Worm (Caenorhabditis elegans) whole organism, late embryonic: ENCODE measurements around the gene dhs-28.

Experiments used
- C08G9.2 ChIP-seq: sonication (generic microtip); optimal IDR thresholded peaks from 2 replicates; lab custom pipeline; 2016; ENCODE audit warnings: mild to moderate bottlenecking, missing genetic modification characterization, moderate library complexity, missing compliant biosample characterization
- F13H6.1 ChIP-seq: sonication (generic microtip); optimal IDR thresholded peaks from 2 replicates; lab custom pipeline; 2016; ENCODE audit warnings: missing genetic modification characterization, missing compliant biosample characterization
- K02D7.2 ChIP-seq: sonication (generic microtip); optimal IDR thresholded peaks from 2 replicates; lab custom pipeline; 2017; ENCODE audit warnings: mild to moderate bottlenecking, missing genetic modification characterization, missing compliant biosample characterization
- T23F11.4 ChIP-seq: fragments of 200-800 bp; sonication (Bioruptor generic); optimal IDR thresholded peaks from 2 replicates; lab custom pipeline; 2018; ENCODE audit warnings: mild to moderate bottlenecking, missing genetic modification characterization, missing compliant biosample characterization
- Y22D7AL.16 ChIP-seq: sonication (generic microtip); optimal IDR thresholded peaks from 2 replicates; lab custom pipeline; 2016; ENCODE audit warnings: missing genetic modification characterization, missing compliant biosample characterization
- ceh-14 ChIP-seq: sonication (generic microtip); optimal IDR thresholded peaks from 2 replicates; lab custom pipeline; 2016; ENCODE audit warnings: missing genotype, missing genetic modification characterization, missing compliant biosample characterization
- ceh-19 ChIP-seq: fragments of 200-800 bp; sonication (Bioruptor generic); optimal IDR thresholded peaks from 2 replicates; lab custom pipeline; 2018; ENCODE audit warnings: mild to moderate bottlenecking, missing genetic modification characterization, missing compliant biosample characterization
- ceh-2 ChIP-seq: sonication (generic microtip); optimal IDR thresholded peaks from 2 replicates; lab custom pipeline; 2016; ENCODE audit warnings: missing genotype, missing genetic modification characterization, missing compliant biosample characterization
- ceh-22 ChIP-seq: sonication (generic microtip); optimal IDR thresholded peaks from 2 replicates; lab custom pipeline; 2017; ENCODE audit warnings: missing biosample characterization, missing genetic modification characterization
- ceh-30 ChIP-seq: fragments of 150-350 bp; optimal IDR thresholded peaks from 2 replicates; lab custom pipeline; 2014; ENCODE audit warnings: missing biosample characterization, missing genetic modification characterization
- ceh-31 ChIP-seq: sonication (generic microtip); optimal IDR thresholded peaks from 2 replicates; lab custom pipeline; 2016; ENCODE audit warnings: missing genetic modification characterization, missing compliant biosample characterization
- ceh-45 ChIP-seq: fragments of 200-800 bp; sonication (Bioruptor generic); IDR thresholded peaks from 2 replicates; pipeline ENCODE4 v1.3.6; 2022; ENCODE audit warnings: missing genetic modification reagents, missing genetic modification characterization, missing compliant biosample characterization
- ceh-48 ChIP-seq: sonication (generic microtip); optimal IDR thresholded peaks from 2 replicates; lab custom pipeline; 2016; ENCODE audit warnings: missing genetic modification characterization, inconsistent platforms, missing compliant biosample characterization
- dmd-4 ChIP-seq: sonication (generic microtip); optimal IDR thresholded peaks from 2 replicates; lab custom pipeline; 2016; ENCODE audit warnings: borderline replicate concordance, missing genetic modification characterization, missing compliant biosample characterization
- elt-2 ChIP-seq: sonication (generic microtip); optimal IDR thresholded peaks from 2 replicates; lab custom pipeline; 2016; ENCODE audit warnings: missing genetic modification reagents, missing genetic modification characterization, missing compliant biosample characterization
- elt-4 ChIP-seq: sonication (generic microtip); optimal IDR thresholded peaks from 2 replicates; lab custom pipeline; 2016; ENCODE audit warnings: missing genetic modification characterization, missing compliant biosample characterization
- ets-4 ChIP-seq: sonication (generic microtip); optimal IDR thresholded peaks from 2 replicates; lab custom pipeline; 2016; ENCODE audit warnings: missing genetic modification characterization, missing compliant biosample characterization
- eyg-1 ChIP-seq: sonication (generic microtip); optimal IDR thresholded peaks from 2 replicates; lab custom pipeline; 2016; ENCODE audit warnings: missing genotype, missing genetic modification characterization, missing compliant biosample characterization
- gmeb-2 ChIP-seq: sonication (generic microtip); optimal IDR thresholded peaks from 2 replicates; lab custom pipeline; 2016; ENCODE audit warnings: missing genetic modification characterization, inconsistent platforms, missing compliant biosample characterization
- hlh-13 ChIP-seq: fragments of 200-800 bp; sonication (Bioruptor generic); optimal IDR thresholded peaks from 2 replicates; lab custom pipeline; 2018; ENCODE audit warnings: mild to moderate bottlenecking, missing genetic modification characterization, missing compliant biosample characterization
- hlh-15 ChIP-seq: sonication (generic microtip); optimal IDR thresholded peaks from 2 replicates; lab custom pipeline; 2016; ENCODE audit warnings: missing genetic modification characterization, missing compliant biosample characterization
- hlh-30 ChIP-seq: sonication (generic microtip); optimal IDR thresholded peaks from 2 replicates; lab custom pipeline; 2017; ENCODE audit warnings: antibody characterized with exemption, missing genetic modification characterization, missing compliant biosample characterization; ENCODE audit not compliant: insufficient read depth
- hlh-6 ChIP-seq: sonication (generic microtip); optimal IDR thresholded peaks from 2 replicates; lab custom pipeline; 2016; ENCODE audit warnings: missing genotype, missing genetic modification characterization, missing compliant biosample characterization
- lin-11 ChIP-seq: fragments of 200-800 bp; sonication (Bioruptor generic); optimal IDR thresholded peaks from 2 replicates; lab custom pipeline; 2018; ENCODE audit warnings: mild to moderate bottlenecking, missing genetic modification characterization, missing compliant biosample characterization
- nfya-1 ChIP-seq: sonication (generic microtip); optimal IDR thresholded peaks from 2 replicates; lab custom pipeline; 2017; ENCODE audit warnings: missing genetic modification characterization, mild to moderate bottlenecking, missing compliant biosample characterization, antibody characterized with exemption, moderate library complexity
- nhr-11 ChIP-seq: fragments of 150-350 bp; optimal IDR thresholded peaks from 2 replicates; lab custom pipeline; 2014; ENCODE audit warnings: missing biosample characterization, missing genetic modification characterization
- nhr-232 ChIP-seq: sonication (generic microtip); optimal IDR thresholded peaks from 2 replicates; lab custom pipeline; 2016; ENCODE audit warnings: missing genetic modification characterization, missing compliant biosample characterization
- pag-3 ChIP-seq: sonication (generic microtip); optimal IDR thresholded peaks from 2 replicates; lab custom pipeline; 2016; ENCODE audit warnings: missing compliant biosample characterization, missing genetic modification characterization, borderline replicate concordance
- pat-9 ChIP-seq: fragments of 200-800 bp; sonication (Bioruptor generic); optimal IDR thresholded peaks from 2 replicates; lab custom pipeline; 2018; ENCODE audit warnings: mild to moderate bottlenecking, missing genetic modification characterization, moderate library complexity, missing compliant biosample characterization
- pax-1 ChIP-seq: fragments of 150-350 bp; optimal IDR thresholded peaks from 2 replicates; lab custom pipeline; 2014; ENCODE audit warnings: missing biosample characterization, missing genetic modification characterization
- pha-2 ChIP-seq: sonication (generic microtip); optimal IDR thresholded peaks from 2 replicates; lab custom pipeline; 2017; ENCODE audit warnings: mild to moderate bottlenecking, missing genetic modification characterization, missing compliant biosample characterization
- pha-4 ChIP-seq: fragments of 150-350 bp; optimal IDR thresholded peaks from 2 replicates; lab custom pipeline; 2018; ENCODE audit warnings: missing biosample characterization, missing genetic modification reagents, missing genetic modification characterization
- pqm-1 ChIP-seq: sonication (generic microtip); optimal IDR thresholded peaks from 2 replicates; lab custom pipeline; 2016; ENCODE audit warnings: missing genetic modification characterization, missing compliant biosample characterization
- pros-1 ChIP-seq: fragments of 150-350 bp; optimal IDR thresholded peaks from 2 replicates; lab custom pipeline; 2014; ENCODE audit warnings: missing biosample characterization, missing genetic modification reagents, missing genetic modification characterization
- sdc-2 ChIP-seq: sonication (generic microtip); optimal IDR thresholded peaks from 2 replicates; lab custom pipeline; 2016; ENCODE audit warnings: missing genotype, missing genetic modification characterization, missing compliant biosample characterization
- sox-2 ChIP-seq: fragments of 200-800 bp; sonication (Bioruptor generic); IDR thresholded peaks from 2 replicates; pipeline ENCODE4 v1.3.6; 2022; ENCODE audit warnings: missing genetic modification reagents, missing genetic modification characterization, missing compliant biosample characterization
- sox-4 ChIP-seq: sonication (generic microtip); optimal IDR thresholded peaks from 2 replicates; lab custom pipeline; 2017; ENCODE audit warnings: mild to moderate bottlenecking, missing genetic modification characterization, inconsistent platforms, missing compliant biosample characterization
- syd-9 ChIP-seq: sonication (generic microtip); optimal IDR thresholded peaks from 2 replicates; lab custom pipeline; 2016; ENCODE audit warnings: mild to moderate bottlenecking, missing genetic modification characterization, moderate library complexity, missing compliant biosample characterization
- tbx-7 ChIP-seq: sonication (generic microtip); optimal IDR thresholded peaks from 2 replicates; lab custom pipeline; 2016; ENCODE audit warnings: missing genotype, missing genetic modification characterization, missing compliant biosample characterization
- unc-42 ChIP-seq: sonication (generic microtip); optimal IDR thresholded peaks from 2 replicates; lab custom pipeline; 2016; ENCODE audit warnings: missing genotype, missing genetic modification characterization, missing compliant biosample characterization
- unc-55 ChIP-seq: sonication (generic microtip); optimal IDR thresholded peaks from 2 replicates; lab custom pipeline; 2017; ENCODE audit warnings: missing biosample characterization, missing genetic modification reagents, missing genetic modification characterization
- zip-5 ChIP-seq: sonication (generic microtip); optimal IDR thresholded peaks from 2 replicates; lab custom pipeline; 2016; ENCODE audit warnings: missing genetic modification characterization, missing compliant biosample characterization

The dhs-28 gene

ce11 chrX:6804405-6804804 lies 13.8 kb upstream of the dhs-28 start:
- no peak for TF ChIP-seq pros-1 (tag; lab: Kevin White, UChicago)
- peak; percentile 29 for TF ChIP-seq hlh-30 (tag; lab: Kevin White, UChicago)

DNA sequence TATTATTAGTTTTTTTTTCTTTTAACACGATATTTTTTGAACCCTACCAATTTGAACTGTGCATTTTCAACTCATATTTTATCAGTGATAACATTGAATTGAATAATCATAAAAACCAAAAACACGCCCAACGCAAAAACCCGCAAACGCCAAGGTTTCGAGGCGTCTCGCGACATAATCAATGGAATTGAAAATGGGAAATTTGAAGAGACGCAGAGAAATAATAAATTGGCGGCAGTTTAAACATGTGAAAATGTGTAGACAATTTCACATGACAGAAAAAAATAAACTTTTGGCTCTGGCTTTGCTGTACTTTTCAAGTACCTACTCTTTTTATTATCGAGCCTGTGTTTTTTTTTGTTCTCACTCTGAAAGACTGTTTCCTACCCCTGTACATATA lies 13.4 kb upstream of the dhs-28 start:
- peak; percentile 11 for TF ChIP-seq ceh-31
- TF ChIP-seq elt-2: peak; percentile 31
- peak; percentile 67 for TF ChIP-seq ceh-48 (tag; lab: Kevin White, UChicago)
- TF ChIP-seq unc-42 (tag; lab: Kevin White, UChicago): peak; percentile 66
- TF ChIP-seq ceh-30 (tag; lab: Kevin White, UChicago): no peak
- peak; percentile 4 for TF ChIP-seq hlh-30 (tag; lab: Kevin White, UChicago)
- TF ChIP-seq sdc-2 (tag; lab: Kevin White, UChicago): peak; percentile 69
- TF ChIP-seq pat-9: no peak

DNA sequence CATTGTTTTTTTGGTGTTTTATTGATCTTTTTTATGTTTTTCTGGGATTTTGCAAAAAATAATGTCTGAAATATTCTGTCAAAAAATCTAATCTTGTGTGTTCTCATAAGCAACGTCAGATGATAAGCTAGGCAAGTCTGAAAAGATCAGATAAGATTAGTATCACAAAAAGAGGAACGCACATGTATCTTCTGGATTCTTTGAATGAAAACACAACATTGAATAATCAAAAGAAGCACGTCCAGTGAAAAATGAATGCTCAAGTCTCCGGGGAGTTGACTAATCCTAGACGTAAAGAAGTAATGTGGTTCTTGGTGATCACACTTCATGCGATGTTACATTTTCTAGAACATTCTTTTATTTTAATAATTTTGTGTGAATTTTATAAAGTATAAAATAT lies 12.8 kb upstream of the dhs-28 start:
- no peak for TF ChIP-seq hlh-15 (tag; lab: Kevin White, UChicago)
- no peak for TF ChIP-seq ceh-19 (GFP tag; lab: Kevin White, UChicago)
- TF ChIP-seq Y22D7AL.16 (tag; lab: Kevin White, UChicago): no peak
- TF ChIP-seq pax-1 (tag; lab: Kevin White, UChicago): no peak
- TF ChIP-seq unc-42 (tag; lab: Kevin White, UChicago): no peak
- no peak for TF ChIP-seq hlh-13 (GFP tag; lab: Kevin White, UChicago)
- no peak for TF ChIP-seq unc-55 (GFP tag; lab: Kevin White, UChicago)
- TF ChIP-seq, all 69 proteins: peak for 0

DNA sequence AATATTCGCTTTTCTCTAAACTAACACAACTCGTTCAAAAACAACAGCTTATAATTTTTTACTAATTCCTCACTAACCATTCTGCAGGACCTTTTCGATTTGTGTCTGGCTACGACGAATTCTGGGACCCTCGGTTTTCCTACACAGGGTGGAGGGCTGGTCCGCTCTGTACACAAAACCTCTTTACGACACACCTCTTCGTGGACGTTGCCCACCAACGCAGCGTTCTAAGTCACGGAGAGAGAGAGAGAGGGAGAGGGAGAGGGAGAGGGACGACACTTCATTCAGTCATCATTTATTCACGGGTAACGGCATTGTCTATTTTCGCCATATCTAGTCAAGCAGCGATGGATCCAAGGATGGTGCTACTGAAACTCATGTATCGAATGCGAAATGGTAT lies 11.8 kb upstream of the dhs-28 start, which contains the start of gene atg-2:
Gene atg-2, plus strand, starts transcription at position 301 of the 400 bp plus-strand sequence.
- no peak for TF ChIP-seq pqm-1 (tag; lab: Kevin White, UChicago)
- TF ChIP-seq nfya-1 (tag; lab: Kevin White, UChicago): peak; percentile 15
- no peak for TF ChIP-seq hlh-13 (GFP tag; lab: Kevin White, UChicago)
- TF ChIP-seq hlh-30 (tag; lab: Kevin White, UChicago): no peak
- no peak for TF ChIP-seq ceh-2 (tag; lab: Kevin White, UChicago)
- TF ChIP-seq sdc-2 (tag; lab: Kevin White, UChicago): peak; percentile 37
- TF ChIP-seq T23F11.4 (GFP tag; lab: Kevin White, UChicago): no peak
- no peak for TF ChIP-seq C08G9.2 (tag; lab: Kevin White, UChicago)
- no peak for TF ChIP-seq zip-5 (tag; lab: Kevin White, UChicago)
- no peak for TF ChIP-seq ceh-30 (tag; lab: Kevin White, UChicago)
- TF ChIP-seq F13H6.1: no peak
- TF ChIP-seq nhr-232 (tag; lab: Kevin White, UChicago): no peak
- no peak for TF ChIP-seq lin-11 (tag; lab: Kevin White, UChicago)
- no peak for TF ChIP-seq elt-4
- no peak for TF ChIP-seq ceh-45 (GFP tag; lab: Robert Waterston, UW)
- no peak for TF ChIP-seq eyg-1 (tag; lab: Kevin White, UChicago)
- TF ChIP-seq ceh-31: peak; percentile 29
- TF ChIP-seq syd-9 (tag; lab: Kevin White, UChicago): no peak
- no peak for TF ChIP-seq pha-4 (tag; lab: Kevin White, UChicago)
- no peak for TF ChIP-seq dmd-4 (tag; lab: Kevin White, UChicago)

- TF ChIP-seq sdc-2 (tag; lab: Kevin White, UChicago): peak; percentile 60
- TF ChIP-seq T23F11.4 (GFP tag; lab: Kevin White, UChicago): no peak
- TF ChIP-seq ets-4: no peak
- no peak for TF ChIP-seq sox-4 (tag; lab: Kevin White, UChicago)
- no peak for TF ChIP-seq unc-55 (GFP tag; lab: Kevin White, UChicago)
- no peak for TF ChIP-seq gmeb-2 (tag; lab: Kevin White, UChicago)
- no peak for TF ChIP-seq hlh-13 (GFP tag; lab: Kevin White, UChicago)
- TF ChIP-seq sox-2 (GFP tag; lab: Robert Waterston, UW): peak; percentile 20; the same call in 1 of the 2 replicates
- no peak for TF ChIP-seq pha-2 (tag; lab: Kevin White, UChicago)
- TF ChIP-seq eyg-1 (tag; lab: Kevin White, UChicago): no peak
- no peak for TF ChIP-seq ceh-30 (tag; lab: Kevin White, UChicago)
- no peak for TF ChIP-seq ceh-22 (tag; lab: Kevin White, UChicago)
- no peak for TF ChIP-seq nhr-11 (tag; lab: Kevin White, UChicago)
- no peak for TF ChIP-seq tbx-7 (tag; lab: Kevin White, UChicago)
- TF ChIP-seq K02D7.2 (tag; lab: Kevin White, UChicago): no peak
- no peak for TF ChIP-seq ceh-45 (GFP tag; lab: Robert Waterston, UW)
- TF ChIP-seq pag-3: no peak
- TF ChIP-seq ceh-2 (tag; lab: Kevin White, UChicago): no peak
- TF ChIP-seq hlh-6 (tag; lab: Kevin White, UChicago): peak; percentile 56
- no peak for TF ChIP-seq lin-11 (tag; lab: Kevin White, UChicago)
- no peak for TF ChIP-seq ceh-14
Observed at ce11 chrX:6807137-6807861, 10.9 kb upstream of the dhs-28 start.
